Worm (Caenorhabditis elegans): ENCODE results near the gene pat-2.

The pat-2 gene

ce11 chrIII:8801864-8802818 is 16.6 kb upstream of the pat-2 start:
- TF ChIP-seq snpc-1.1 (tag; optimal IDR thresholded peaks at IDR 0.05; ENCODE audit: insufficient read depth): peak; percentile 57
- TF ChIP-seq sdz-38 (tag; optimal IDR thresholded peaks at IDR 0.05): no peak
- TF ChIP-seq ceh-79 (tag; optimal IDR thresholded peaks at IDR 0.05): no peak
- TF ChIP-seq F22D6.2 (tag; optimal IDR thresholded peaks at IDR 0.05): peak; percentile 77
- TF ChIP-seq him-1 (tag; optimal IDR thresholded peaks at IDR 0.05): no peak
- peak; percentile 67 for TF ChIP-seq B0035.1 (tag; optimal IDR thresholded peaks at IDR 0.05)
- no peak for TF ChIP-seq D2030.7 (GFP tag; IDR thresholded peaks at IDR 0.05)
- TF ChIP-seq K12H6.12 (tag; optimal IDR thresholded peaks at IDR 0.05): peak; percentile 98
- TF ChIP-seq nhr-120 (GFP tag; IDR thresholded peaks at IDR 0.05): no peak
- no peak for TF ChIP-seq hrde-1 (tag; optimal IDR thresholded peaks at IDR 0.05; ENCODE audit: borderline replicate concordance)
- TF ChIP-seq nhr-179 (tag; optimal IDR thresholded peaks at IDR 0.05): no peak
- peak; percentile 78 for TF ChIP-seq ets-4 (GFP tag; optimal IDR thresholded peaks at IDR 0.05)
- peak; percentile 99 for TF ChIP-seq nhr-80 (tag; optimal IDR thresholded peaks at IDR 0.05)
- peak; percentile 4 for TF ChIP-seq die-1 (tag; optimal IDR thresholded peaks at IDR 0.05)
- TF ChIP-seq nfyb-1 (GFP tag; IDR thresholded peaks at IDR 0.05): peak; percentile 88
- no peak for TF ChIP-seq snpc-4 (GFP tag; optimal IDR thresholded peaks at IDR 0.05)
- TF ChIP-seq snpc-4 (tag; optimal IDR thresholded peaks at IDR 0.05): peak; percentile 49 to 76 (median 74)
- no peak for TF ChIP-seq sptf-2 (GFP tag; optimal IDR thresholded peaks at IDR 0.05)
- TF ChIP-seq ztf-22 (GFP tag; optimal IDR thresholded peaks at IDR 0.05): peak; percentile 96
- TF ChIP-seq zfh-2 (GFP tag; conservative IDR thresholded peaks at IDR 0.05): peak; percentile 97
- peak; percentile 49; the same call in 1 of the 2 replicates for TF ChIP-seq lir-1 (GFP tag; conservative IDR thresholded peaks at IDR 0.05)
- TF ChIP-seq hmg-20 (GFP tag; IDR thresholded peaks at IDR 0.05): no peak
- TF ChIP-seq lsy-27 (tag; optimal IDR thresholded peaks at IDR 0.05; ENCODE audit: borderline replicate concordance, insufficient read depth): no peak
- TF ChIP-seq tlf-1 (GFP tag; optimal IDR thresholded peaks at IDR 0.05): peak; percentile 80
- TF ChIP-seq F49E8.2 (tag; optimal IDR thresholded peaks at IDR 0.05; ENCODE audit: insufficient read depth): no peak
- 0 out of 2 replicates have a peak, but pooled peaks have one; percentile 23 for TF ChIP-seq bed-2 (GFP tag; IDR thresholded peaks at IDR 0.05)
- no peak for TF ChIP-seq nfya-2 (GFP tag; IDR thresholded peaks at IDR 0.05)
- 0 out of 2 replicates have a peak, but pooled peaks have one; percentile 21 for TF ChIP-seq Y56A3A.18 (GFP tag; IDR thresholded peaks at IDR 0.05)
- no peak; the same call in none of the 2 replicates for TF ChIP-seq let-526 (GFP tag; IDR thresholded peaks at IDR 0.05)
- TF ChIP-seq Y79H2A.3 (GFP tag; conservative IDR thresholded peaks at IDR 0.05): no peak
- no peak for TF ChIP-seq Y53F4B.3 (GFP tag; IDR thresholded peaks at IDR 0.05)
- TF ChIP-seq rec-8 (tag; optimal IDR thresholded peaks at IDR 0.05): no peak
- TF ChIP-seq madf-3 (GFP tag; IDR thresholded peaks at IDR 0.05): no peak
- no peak for TF ChIP-seq efl-1 (GFP tag; optimal IDR thresholded peaks at IDR 0.05)
- TF ChIP-seq ama-1 (optimal IDR thresholded peaks at IDR 0.05): no peak
- no peak for TF ChIP-seq ama-1 (GFP tag; optimal IDR thresholded peaks at IDR 0.05)
- peak; percentile 68 for TF ChIP-seq C06A6.2 (GFP tag; conservative IDR thresholded peaks at IDR 0.05)
- TF ChIP-seq rpc-1 (optimal IDR thresholded peaks at IDR 0.05): no peak
- TF ChIP-seq rpc-1 (tag; optimal IDR thresholded peaks at IDR 0.05): no peak
- peak; percentile 80 for TF ChIP-seq F23B12.7 (tag; optimal IDR thresholded peaks at IDR 0.05; ENCODE audit: insufficient read depth)
- TF ChIP-seq ceh-91 (GFP tag; IDR thresholded peaks at IDR 0.05): no peak
- 0 out of 2 replicates have a peak, but pooled peaks have one; percentile 72 for TF ChIP-seq Y53G8AR.9 (GFP tag; conservative IDR thresholded peaks at IDR 0.05)
- TF ChIP-seq ceh-58 (GFP tag; IDR thresholded peaks at IDR 0.05): no peak
- no peak for TF ChIP-seq B0261.1 (tag; optimal IDR thresholded peaks at IDR 0.05)
- no peak for TF ChIP-seq F37B4.10 (GFP tag; IDR thresholded peaks at IDR 0.05)
- TF ChIP-seq egl-18 (GFP tag; IDR thresholded peaks at IDR 0.05): no peak
- TF ChIP-seq madf-6 (GFP tag; IDR thresholded peaks at IDR 0.05): no peak
